Worm (Caenorhabditis elegans) whole organism, L4/young adult: ENCODE data around the gene srx-98.

Experiments
- W03F9.2 ChIP-seq: fragments of 150-350 bp; optimal IDR thresholded peaks from 2 replicates; lab custom pipeline; 2014; ENCODE audit warnings: missing biosample characterization, missing genetic modification characterization
- dao-5 ChIP-seq: sonication (generic microtip); optimal IDR thresholded peaks from 2 replicates; lab custom pipeline; 2016; ENCODE audit warnings: missing genotype, missing genetic modification characterization, moderate library complexity, missing compliant biosample characterization
- him-1 ChIP-seq: sonication (generic microtip); optimal IDR thresholded peaks from 2 replicates; lab custom pipeline; 2016; ENCODE audit warnings: missing genotype, missing genetic modification reagents, missing genetic modification characterization, missing compliant biosample characterization

ce11 chrII:3641197-3641596 lies 29.7 kb downstream of the srx-98 start, which contains the start of gene M151.1:
- TF ChIP-seq him-1 (no peak), dao-5 (tag; lab: Kevin White, UChicago) (no peak), W03F9.2 (no peak)
